Fruit fly (Drosophila melanogaster) whole organism, pupa: Measurements from ENCODE around the gene kar.

ENCODE experiments used
- CG10348 ChIP-seq: fragments of 200-800 bp; sonication (Bioruptor generic); IDR thresholded peaks from 2 replicates; pipeline ENCODE4 v1.3.6; 2022; ENCODE audit warnings: missing biosample characterization, missing genetic modification characterization
- CG34367 ChIP-seq: fragments of 200-800 bp; sonication (Bioruptor generic); optimal IDR thresholded peaks from 2 replicates; lab custom pipeline; 2018; ENCODE audit warnings: missing biosample characterization, mild to moderate bottlenecking, missing genetic modification characterization
- CG4496 ChIP-seq: fragments of 200-800 bp; sonication (Bioruptor generic); IDR thresholded peaks from 3 replicates; pipeline ENCODE4 v1.3.6; 2022; ENCODE audit warnings: missing biosample characterization, missing genetic modification characterization
- CG8159 ChIP-seq: fragments of 200-800 bp; sonication (Bioruptor generic); optimal IDR thresholded peaks from 3 replicates; lab custom pipeline; 2018; ENCODE audit warnings: missing biosample characterization, mild to moderate bottlenecking, missing genetic modification characterization, moderate library complexity
- CG8301 ChIP-seq: fragments of 200-800 bp; sonication (Bioruptor generic); optimal IDR thresholded peaks from 2 replicates; lab custom pipeline; 2018; ENCODE audit warnings: missing biosample characterization, mild to moderate bottlenecking, missing genetic modification characterization
- CG9948 ChIP-seq: fragments of 200-800 bp; sonication (Bioruptor generic); optimal IDR thresholded peaks from 2 replicates; lab custom pipeline; 2018; ENCODE audit warnings: missing biosample characterization, mild to moderate bottlenecking, missing genetic modification characterization, moderate library complexity
- EcR ChIP-seq: fragments of 200-800 bp; sonication (Bioruptor generic); optimal IDR thresholded peaks from 3 replicates; lab custom pipeline; 2019; ENCODE audit warnings: missing biosample characterization, missing genetic modification characterization, mild to moderate bottlenecking, moderate library complexity, missing genetic modification reagents
- Pif1B ChIP-seq: fragments of 200-800 bp; sonication (Bioruptor generic); optimal IDR thresholded peaks from 3 replicates; lab custom pipeline; 2016; ENCODE audit warnings: missing biosample characterization, missing genetic modification characterization
- fd96Ca ChIP-seq: fragments of 200-800 bp; sonication (Bioruptor generic); IDR thresholded peaks from 3 replicates; pipeline ENCODE4 v1.3.6; 2022; ENCODE audit warnings: missing biosample characterization, missing genetic modification characterization
- gl ChIP-seq: fragments of 200-800 bp; sonication (Bioruptor generic); optimal IDR thresholded peaks from 2 replicates; lab custom pipeline; 2018; ENCODE audit warnings: missing biosample characterization, mild to moderate bottlenecking, missing genetic modification characterization

dm6 chr3R:12698363-12698762, 9.2 kb upstream of the kar start:
- TF ChIP-seq CG9948 (no peak), CG4496 (no peak), EcR (GFP tag; lab: Kevin White, UChicago) (no peak), CG10348 (GFP tag; lab: Robert Waterston, UW) (no peak), CG34367 (tag; lab: Kevin White, UChicago) (no peak), gl (tag; lab: Kevin White, UChicago) (no peak), CG8159 (tag; lab: Kevin White, UChicago) (no peak), CG8301 (no peak), fd96Ca (GFP tag; lab: Robert Waterston, UW) (no peak), Pif1B (GFP tag; lab: Kevin White, UChicago) (no peak)
